Fruit fly (Drosophila melanogaster): ENCODE results near the gene Smg5.

Gene Smg5

DNA sequence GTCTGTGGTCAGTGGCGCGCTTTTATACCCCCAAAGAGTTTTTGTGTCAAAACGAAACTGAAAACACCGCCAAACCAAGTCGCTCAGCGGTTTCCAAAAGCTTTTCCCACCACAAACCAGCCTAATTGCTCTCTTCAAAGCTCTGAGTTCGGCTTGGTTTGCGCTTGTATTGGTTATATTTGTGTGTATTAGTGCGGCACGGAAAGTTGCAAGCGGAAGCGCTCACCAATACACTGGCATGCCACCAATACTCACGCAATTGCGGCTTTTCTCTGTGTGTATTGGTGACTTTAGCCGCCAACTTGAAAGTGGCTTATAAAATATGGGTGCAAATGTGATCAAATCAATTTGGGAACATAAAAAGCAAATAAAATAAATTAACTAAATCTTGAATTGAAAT is 43.0 kb upstream of the Smg5 start, which contains the start of gene Vajk3:
Gene Vajk3 (minus strand): TSS at position 1 of the 400 bp plus-strand sequence.
- TF ChIP-seq insv (GFP tag; optimal IDR thresholded peaks at IDR 0.05) = no peak
- TF ChIP-seq Ets65A (GFP tag) = peak; percentile 17
- no peak for TF ChIP-seq CG17802 (tag; optimal IDR thresholded peaks at IDR 0.05)
- TF ChIP-seq kni (GFP tag; optimal IDR thresholded peaks at IDR 0.05) = no peak
- no peak for TF ChIP-seq CG14667 (GFP tag; IDR thresholded peaks at IDR 0.05)
- TF ChIP-seq Eip74EF (GFP tag; optimal IDR thresholded peaks at IDR 0.05) = peak in 1 of 2 experiments; percentile 18
- no peak for TF ChIP-seq H15 (GFP tag; IDR thresholded peaks at IDR 0.05)
- TF ChIP-seq cg (GFP tag; optimal IDR thresholded peaks at IDR 0.05) = peak; percentile 67
- no peak for TF ChIP-seq CG5245 (GFP tag; optimal IDR thresholded peaks at IDR 0.05)
- TF ChIP-seq CG4424 (GFP tag; optimal IDR thresholded peaks at IDR 0.05) = no peak
- TF ChIP-seq CG7372 (GFP tag; IDR thresholded peaks at IDR 0.05) = no peak
- no peak for TF ChIP-seq row (GFP tag; IDR thresholded peaks at IDR 0.05)
- TF ChIP-seq dpn (GFP tag; optimal IDR thresholded peaks at IDR 0.05) = no peak
- TF ChIP-seq CG8290 (GFP tag; optimal IDR thresholded peaks at IDR 0.05) = no peak
- peak in 1 of 2 experiments; percentile 0 for TF ChIP-seq CG8290 (tag; optimal IDR thresholded peaks at IDR 0.05)
- no peak for TF ChIP-seq CG31388 (GFP tag; optimal IDR thresholded peaks at IDR 0.05)
- TF ChIP-seq ham (GFP tag; IDR thresholded peaks at IDR 0.05) = no peak
- peak; percentile 3 for TF ChIP-seq CG13894 (tag; optimal IDR thresholded peaks at IDR 0.05)
- peak; percentile 16 for TF ChIP-seq CG13296 (GFP tag; optimal IDR thresholded peaks at IDR 0.05)

DNA sequence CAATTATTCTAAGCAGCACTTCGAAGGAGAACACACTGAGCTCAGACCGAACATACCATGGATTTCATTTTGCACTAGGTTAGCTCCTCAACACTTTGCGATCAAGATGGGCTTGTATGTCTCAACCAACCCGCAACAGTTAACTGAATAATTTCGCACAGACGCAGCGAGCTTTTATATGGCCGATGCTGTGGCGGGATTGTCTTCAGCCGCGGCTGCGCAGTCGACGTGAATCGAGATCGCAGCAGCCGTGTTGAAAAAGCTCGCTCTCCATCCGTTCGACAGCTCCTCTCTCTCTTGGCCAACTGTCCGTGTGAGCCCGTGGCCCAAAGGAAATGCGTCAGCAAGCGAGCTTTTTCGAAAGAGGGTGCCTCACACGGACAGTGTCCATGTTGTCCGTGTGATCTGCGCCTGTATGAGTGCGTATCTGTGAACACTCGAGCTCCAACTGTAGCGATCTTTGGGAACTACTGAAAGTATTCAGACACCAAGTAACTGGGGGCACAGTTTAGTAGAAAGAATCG is 30.1 kb upstream of the Smg5 start, which contains the start of gene Vajk2:
Gene Vajk2 (minus strand): TSS at position 151 of the 524 bp plus-strand sequence.
- TF ChIP-seq Spps (tag; optimal IDR thresholded peaks at IDR 0.05) = no peak
- peak in 1 of 2 experiments; percentile 9 for TF ChIP-seq Trl (optimal IDR thresholded peaks at IDR 0.05)
- no peak for TF ChIP-seq Trl (GFP tag; optimal IDR thresholded peaks at IDR 0.05)
- peak; percentile 31 for TF ChIP-seq cg (GFP tag; optimal IDR thresholded peaks at IDR 0.05)
- 0 out of 2 replicates have a peak, but pooled peaks have one; percentile 14 for TF ChIP-seq seq (GFP tag; IDR thresholded peaks at IDR 0.05)
- no peak for TF ChIP-seq CG3281 (GFP tag; optimal IDR thresholded peaks at IDR 0.05)
- TF ChIP-seq grau (tag; optimal IDR thresholded peaks at IDR 0.05) = no peak
- TF ChIP-seq CG17612 (GFP tag; IDR thresholded peaks at IDR 0.05) = 0 out of 2 replicates have a peak, but pooled peaks have one; percentile 34
- TF ChIP-seq CHES-1-like (GFP tag; optimal IDR thresholded peaks at IDR 0.05) = no peak
- TF ChIP-seq CG6175 (GFP tag; IDR thresholded peaks at IDR 0.05) = peak; percentile 58; the same call in 1 of the 3 replicates
- no peak for TF ChIP-seq CG6654 (GFP tag; optimal IDR thresholded peaks at IDR 0.05)
- TF ChIP-seq Adf1 (GFP tag; IDR thresholded peaks at IDR 0.05) = peak; percentile 68
- TF ChIP-seq scrt (GFP tag; optimal IDR thresholded peaks at IDR 0.05) = no peak
- TF ChIP-seq ATbp (GFP tag; optimal IDR thresholded peaks at IDR 0.05) = no peak
- 0 out of 4 replicates have a peak, but pooled peaks have one; percentile 61 for TF ChIP-seq chinmo (GFP tag; IDR thresholded peaks at IDR 0.05; ENCODE audit: partially characterized antibody)
- TF ChIP-seq CG31224 (GFP tag; IDR thresholded peaks at IDR 0.05) = 0 out of 2 replicates have a peak, but pooled peaks have one; percentile 13

dm6 chr2L:13931318-13931717 is 26.9 kb upstream of the Smg5 start, which contains the start of gene CG42711:
Gene CG42711 (minus strand): TSS chr2L:13931362.
- TF ChIP-seq CG13624 (GFP tag; optimal IDR thresholded peaks at IDR 0.05) = no peak
- TF ChIP-seq CG10431 (GFP tag; optimal IDR thresholded peaks at IDR 0.05) = no peak
- TF ChIP-seq H15 (GFP tag; IDR thresholded peaks at IDR 0.05) = no peak
- no peak for TF ChIP-seq pum (GFP tag; optimal IDR thresholded peaks at IDR 0.05)
- no peak for TF ChIP-seq Fer2 (tag; optimal IDR thresholded peaks at IDR 0.05)
- TF ChIP-seq CG17385 (GFP tag; optimal IDR thresholded peaks at IDR 0.05) = no peak
- TF ChIP-seq CG4617 (GFP tag; optimal IDR thresholded peaks at IDR 0.05; ENCODE audit: borderline replicate concordance) = no peak
- TF ChIP-seq CG11504 (tag; optimal IDR thresholded peaks at IDR 0.05) = peak; percentile 6
- no peak for TF ChIP-seq twi (tag; optimal IDR thresholded peaks at IDR 0.05)
- no peak for TF ChIP-seq unpg (GFP tag; optimal IDR thresholded peaks at IDR 0.05)
- TF ChIP-seq Sox102F (GFP tag; optimal IDR thresholded peaks at IDR 0.05) = peak; percentile 25
- TF ChIP-seq slbo (GFP tag; IDR thresholded peaks at IDR 0.05) = no peak
- TF ChIP-seq ems (GFP tag; optimal IDR thresholded peaks at IDR 0.05) = no peak
- no peak for TF ChIP-seq ci (GFP tag; IDR thresholded peaks at IDR 0.05)
- TF ChIP-seq CG2116 (GFP tag; optimal IDR thresholded peaks at IDR 0.05) = no peak
- TF ChIP-seq CG7372 (GFP tag; IDR thresholded peaks at IDR 0.05) = no peak
- TF ChIP-seq disco-r (GFP tag; optimal IDR thresholded peaks at IDR 0.05) = no peak
- TF ChIP-seq CG3847 (GFP tag; IDR thresholded peaks at IDR 0.05) = no peak

All from whole organism, embryonic.